Fruit fly (Drosophila melanogaster) whole organism, embryonic: ENCODE measurements around the gene Mzt1.

Source experiments
- ATbp ChIP-seq: fragments of 200-800 bp; sonication (Bioruptor generic); optimal IDR thresholded peaks from 2 replicates; lab custom pipeline; 2017; ENCODE audit warnings: missing biosample characterization, mild to moderate bottlenecking, missing genetic modification characterization, missing genetic modification reagents
- Asciz ChIP-seq: fragments of 200-800 bp; sonication (Bioruptor generic); optimal IDR thresholded peaks from 2 replicates; lab custom pipeline; 2017; ENCODE audit warnings: missing biosample characterization, mild to moderate bottlenecking, missing genetic modification characterization, missing genetic modification reagents
- CG10959 ChIP-seq: fragments of 200-800 bp; sonication (Bioruptor generic); IDR thresholded peaks from 2 replicates; pipeline ENCODE4 v1.3.6; 2022; ENCODE audit warnings: missing biosample characterization, missing genetic modification characterization
- CG11085 ChIP-seq: fragments of 200-800 bp; sonication (Bioruptor generic); IDR thresholded peaks from 2 replicates; pipeline ENCODE4 v1.3.6; 2022; ENCODE audit warnings: missing biosample characterization, missing genetic modification characterization
- CG12104 ChIP-seq: fragments of 200-800 bp; sonication (Bioruptor generic); optimal IDR thresholded peaks from 3 replicates; lab custom pipeline; 2016; ENCODE audit warnings: missing biosample characterization, missing genetic modification characterization
- CG13775 ChIP-seq: fragments of 200-800 bp; sonication (Bioruptor generic); optimal IDR thresholded peaks from 3 replicates; lab custom pipeline; 2017; ENCODE audit warnings: missing biosample characterization, mild to moderate bottlenecking, missing genetic modification characterization
- CG14050 ChIP-seq: fragments of 200-800 bp; sonication (Bioruptor generic); IDR thresholded peaks from 3 replicates; pipeline ENCODE4 v1.3.6; 2022; ENCODE audit warnings: missing biosample characterization, missing genetic modification characterization
- CG14710 ChIP-seq: fragments of 200-800 bp; sonication (Bioruptor generic); optimal IDR thresholded peaks from 3 replicates; lab custom pipeline; 2019; ENCODE audit warnings: missing biosample characterization, mild to moderate bottlenecking, missing genetic modification characterization, moderate library complexity
- CG15011 ChIP-seq: fragments of 200-800 bp; sonication (Bioruptor generic); optimal IDR thresholded peaks from 3 replicates; lab custom pipeline; 2018; ENCODE audit warnings: missing biosample characterization, mild to moderate bottlenecking, missing genetic modification characterization
- CG15073 ChIP-seq: fragments of 200-800 bp; sonication (Bioruptor generic); optimal IDR thresholded peaks from 2 replicates; lab custom pipeline; 2016; ENCODE audit warnings: missing biosample characterization, missing genetic modification characterization
- CG1647 ChIP-seq: fragments of 200-800 bp; sonication (Bioruptor generic); optimal IDR thresholded peaks from 3 replicates; lab custom pipeline; 2016; ENCODE audit warnings: missing biosample characterization, missing genetic modification characterization
- CG16815 ChIP-seq: fragments of 200-800 bp; sonication (Bioruptor generic); optimal IDR thresholded peaks from 3 replicates; lab custom pipeline; 2017; ENCODE audit warnings: missing biosample characterization, mild to moderate bottlenecking, missing genetic modification characterization
- CG17568 ChIP-seq: fragments of 200-800 bp; sonication (Bioruptor generic); optimal IDR thresholded peaks from 2 replicates; lab custom pipeline; 2018; ENCODE audit warnings: missing biosample characterization, mild to moderate bottlenecking, missing genetic modification characterization, moderate library complexity
- CG17612 ChIP-seq: fragments of 200-800 bp; sonication (Bioruptor generic); IDR thresholded peaks from 2 replicates; pipeline ENCODE4 v1.3.6; 2022; ENCODE audit warnings: missing biosample characterization, missing genetic modification characterization
- CG2120 ChIP-seq: fragments of 200-800 bp; sonication (Bioruptor generic); optimal IDR thresholded peaks from 3 replicates; lab custom pipeline; 2016; ENCODE audit warnings: missing biosample characterization, missing genetic modification characterization
- CG2678 ChIP-seq: fragments of 200-800 bp; sonication (Bioruptor generic); optimal IDR thresholded peaks from 3 replicates; lab custom pipeline; 2019; ENCODE audit warnings: missing biosample characterization, mild to moderate bottlenecking, missing genetic modification characterization, moderate library complexity
- CG31365 ChIP-seq: fragments of 200-800 bp; sonication (Bioruptor generic); optimal IDR thresholded peaks from 2 replicates; lab custom pipeline; 2018; ENCODE audit warnings: missing biosample characterization, mild to moderate bottlenecking, missing genetic modification characterization
- CG32767 ChIP-seq: fragments of 200-800 bp; sonication (Bioruptor generic); IDR thresholded peaks from 2 replicates; pipeline ENCODE4 v1.3.6; 2022; ENCODE audit warnings: missing biosample characterization, missing genetic modification characterization
- CG3407 ChIP-seq: fragments of 200-800 bp; sonication (Bioruptor generic); optimal IDR thresholded peaks from 2 replicates; lab custom pipeline; 2018; ENCODE audit warnings: missing biosample characterization, mild to moderate bottlenecking, missing genetic modification characterization
- CG4282 ChIP-seq: fragments of 200-800 bp; sonication (Bioruptor generic); optimal IDR thresholded peaks from 2 replicates; lab custom pipeline; 2016; ENCODE audit warnings: missing biosample characterization, missing genetic modification characterization
- CG8478 ChIP-seq: fragments of >200 bp; optimal IDR thresholded peaks from 2 replicates; lab custom pipeline; 2018
- Chrac-16 ChIP-seq: fragments of 200-800 bp; sonication (Bioruptor generic); optimal IDR thresholded peaks from 3 replicates; lab custom pipeline; 2016; ENCODE audit warnings: missing biosample characterization, missing genetic modification characterization
- CkIIα-i1 ChIP-seq: fragments of 200-800 bp; sonication (Bioruptor generic); IDR thresholded peaks from 2 replicates; pipeline ENCODE4 v1.3.6; 2022; ENCODE audit warnings: missing biosample characterization, missing genetic modification characterization
- Dbx ChIP-seq: fragments of 200-800 bp; sonication (Bioruptor generic); IDR thresholded peaks from 3 replicates; pipeline ENCODE4 v1.3.6; 2022; ENCODE audit warnings: missing biosample characterization, missing genetic modification characterization
- Ets97D ChIP-seq: fragments of 200-800 bp; sonication (Bioruptor generic); optimal IDR thresholded peaks from 3 replicates; lab custom pipeline; 2016; ENCODE audit warnings: missing biosample characterization, missing genetic modification characterization
- Hey ChIP-seq: fragments of 200-800 bp; sonication (Bioruptor generic); optimal IDR thresholded peaks from 3 replicates; lab custom pipeline; 2018; ENCODE audit warnings: missing biosample characterization, mild to moderate bottlenecking, missing genetic modification characterization
- Hmr ChIP-seq: fragments of 200-800 bp; sonication (Bioruptor generic); optimal IDR thresholded peaks from 3 replicates; lab custom pipeline; 2017; ENCODE audit warnings: mild to moderate bottlenecking, missing biosample characterization, missing genetic modification reagents, missing genetic modification characterization
- Med ChIP-seq: fragments of 200-800 bp; sonication (Bioruptor generic); peaks from one replicate; lab custom pipeline; 2016; ENCODE audit warnings: missing biosample characterization, missing genetic modification characterization, mild to moderate bottlenecking, inconsistent platforms, moderate library complexity
- Myb ChIP-seq: fragments of 200-800 bp; sonication (Bioruptor generic); optimal IDR thresholded peaks from 2 replicates; lab custom pipeline; 2016; ENCODE audit warnings: missing biosample characterization, missing genetic modification characterization
- PHDP ChIP-seq: fragments of 200-800 bp; sonication (Bioruptor generic); optimal IDR thresholded peaks from 3 replicates; lab custom pipeline; 2018; ENCODE audit warnings: missing biosample characterization, mild to moderate bottlenecking, missing genetic modification characterization, moderate library complexity
- Poxn ChIP-seq: fragments of 200-800 bp; sonication (Bioruptor generic); IDR thresholded peaks from 2 replicates; pipeline ENCODE4 v1.3.6; 2022; ENCODE audit warnings: missing biosample characterization, missing genetic modification characterization
- Sox102F ChIP-seq: fragments of 200-800 bp; sonication (Bioruptor generic); optimal IDR thresholded peaks from 2 replicates; lab custom pipeline; 2018; ENCODE audit warnings: missing biosample characterization, mild to moderate bottlenecking, missing genetic modification characterization, moderate library complexity
- Vsx1 ChIP-seq: fragments of 200-800 bp; sonication (Bioruptor generic); optimal IDR thresholded peaks from 2 replicates; lab custom pipeline; 2017; ENCODE audit warnings: missing biosample characterization, mild to moderate bottlenecking, missing genetic modification characterization, missing genetic modification reagents
- Xrp1 ChIP-seq: fragments of 200-800 bp; sonication (Bioruptor generic); IDR thresholded peaks from 2 replicates; pipeline ENCODE4 v1.3.6; 2022; ENCODE audit warnings: missing biosample characterization, missing genetic modification characterization
- ab ChIP-seq: fragments of 200-800 bp; sonication (Bioruptor generic); optimal IDR thresholded peaks from 2 replicates; lab custom pipeline; 2016; ENCODE audit warnings: missing biosample characterization, missing genetic modification characterization
- ato ChIP-seq: fragments of 200-800 bp; sonication (Bioruptor generic); IDR thresholded peaks from 2 replicates; pipeline ENCODE4 v1.3.6; 2022; ENCODE audit warnings: missing biosample characterization, missing genetic modification characterization; ENCODE audit not compliant: partially characterized antibody
- bigmax ChIP-seq: fragments of 200-800 bp; sonication (Bioruptor generic); optimal IDR thresholded peaks from 2 replicates; lab custom pipeline; 2018; ENCODE audit warnings: missing biosample characterization, mild to moderate bottlenecking, missing genetic modification characterization
- croc ChIP-seq: fragments of 200-800 bp; sonication (Bioruptor generic); conservative IDR thresholded peaks from 3 replicates; pipeline ENCODE4 v1.3.6; 2022; ENCODE audit warnings: missing biosample characterization, missing genetic modification characterization
- da ChIP-seq: fragments of 200-800 bp; sonication (Bioruptor generic); optimal IDR thresholded peaks from 2 replicates; lab custom pipeline; 2016; ENCODE audit warnings: missing biosample characterization, missing genetic modification characterization
- gem ChIP-seq: fragments of 200-800 bp; sonication (Bioruptor generic); optimal IDR thresholded peaks from 2 replicates; lab custom pipeline; 2019; ENCODE audit warnings: missing biosample characterization, mild to moderate bottlenecking, missing genetic modification characterization, moderate library complexity
- psq ChIP-seq: fragments of 200-800 bp; sonication (Bioruptor generic); optimal IDR thresholded peaks from 2 replicates; lab custom pipeline; 2017; ENCODE audit warnings: missing biosample characterization, missing genetic modification characterization
- repo ChIP-seq: fragments of 200-800 bp; sonication (Bioruptor generic); optimal IDR thresholded peaks from 2 replicates; lab custom pipeline; 2016; ENCODE audit warnings: missing biosample characterization, missing genetic modification characterization
- sens ChIP-seq: fragments of 200-800 bp; sonication (Bioruptor generic); peaks from one replicate; lab custom pipeline; 2016; ENCODE audit warnings: missing biosample characterization, missing genetic modification characterization
- seq ChIP-seq: fragments of 200-800 bp; sonication (Bioruptor generic); IDR thresholded peaks from 2 replicates; pipeline ENCODE4 v1.3.6; 2022; ENCODE audit warnings: missing biosample characterization, missing genetic modification characterization
- sisA ChIP-seq: fragments of 200-800 bp; sonication (Bioruptor generic); IDR thresholded peaks from 2 replicates; pipeline ENCODE4 v1.3.6; 2022; ENCODE audit warnings: missing biosample characterization, missing genetic modification characterization
- stc ChIP-seq: fragments of 200-800 bp; sonication (Bioruptor generic); IDR thresholded peaks from 2 replicates; pipeline ENCODE4 v1.3.6; 2022; ENCODE audit warnings: missing biosample characterization, missing genetic modification characterization
- tgo ChIP-seq: fragments of 200-800 bp; sonication (Bioruptor generic); IDR thresholded peaks from 3 replicates; pipeline ENCODE4 v1.3.6; 2022; ENCODE audit warnings: missing biosample characterization, missing genetic modification characterization
- tio ChIP-seq: fragments of 200-800 bp; sonication (Bioruptor generic); optimal IDR thresholded peaks from 2 replicates; lab custom pipeline; 2017; ENCODE audit warnings: missing biosample characterization, missing genetic modification characterization, inconsistent platforms
- trem ChIP-seq: fragments of 200-800 bp; optimal IDR thresholded peaks from 3 replicates; lab custom pipeline; 2019; ENCODE audit warnings: missing biosample characterization, mild to moderate bottlenecking, missing genetic modification characterization, moderate library complexity
- tup ChIP-seq: fragments of 200-800 bp; sonication (Bioruptor generic); optimal IDR thresholded peaks from 2 replicates; lab custom pipeline; 2016; ENCODE audit warnings: missing biosample characterization, mild to moderate bottlenecking, missing genetic modification characterization, moderate library complexity
- vvl ChIP-seq: fragments of 200-800 bp; sonication (Bioruptor generic); IDR thresholded peaks from 2 replicates; pipeline ENCODE4 v1.3.6; 2022; ENCODE audit warnings: missing biosample characterization, missing genetic modification characterization
- wek ChIP-seq: fragments of 200-800 bp; sonication (Bioruptor generic); optimal IDR thresholded peaks from 3 replicates; lab custom pipeline; 2018; ENCODE audit warnings: missing biosample characterization, mild to moderate bottlenecking, missing genetic modification characterization, moderate library complexity
- zfh2 ChIP-seq: fragments of 200-800 bp; sonication (Bioruptor generic); optimal IDR thresholded peaks from 2 replicates; lab custom pipeline; 2016; ENCODE audit warnings: missing biosample characterization, missing genetic modification characterization

Gene Mzt1

DNA sequence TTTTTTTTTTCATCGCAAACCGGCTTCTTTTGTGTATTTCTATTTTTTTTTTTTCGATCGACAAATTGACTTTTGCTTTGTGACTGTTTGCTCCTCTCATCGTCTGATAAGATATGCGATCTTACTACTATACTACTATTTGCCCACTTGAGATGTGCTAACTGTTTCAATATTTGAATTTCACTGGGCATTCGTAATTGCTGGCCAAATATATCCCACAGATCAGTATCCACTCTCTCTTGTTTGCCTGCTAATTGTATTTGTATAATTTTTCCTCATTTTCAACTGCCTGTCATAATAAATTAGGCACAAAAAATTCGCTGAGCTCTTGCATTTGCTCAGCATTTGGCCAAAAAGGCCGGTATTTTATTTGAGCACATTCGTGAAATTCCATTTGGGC is 44.3 kb downstream of the Mzt1 start:
- peak; percentile 5 for TF ChIP-seq PHDP
- TF ChIP-seq wek: peak; percentile 29
- TF ChIP-seq gem (tag; lab: Kevin White, UChicago): peak; percentile 21
- TF ChIP-seq CG32767 (GFP tag; lab: Robert Waterston, UW): no peak
- no peak for TF ChIP-seq Myb (GFP tag; lab: Kevin White, UChicago)
- TF ChIP-seq tgo (GFP tag; lab: Robert Waterston, UW): no peak
- TF ChIP-seq croc: no peak
- no peak for TF ChIP-seq CG17612 (GFP tag; lab: Robert Waterston, UW)
- TF ChIP-seq CG13775 (GFP tag; lab: Kevin White, UChicago): no peak
- no peak for TF ChIP-seq Dbx (GFP tag; lab: Robert Waterston, UW)
- no peak for TF ChIP-seq psq (GFP tag; lab: Kevin White, UChicago)
- peak; percentile 6 for TF ChIP-seq CG2678
- TF ChIP-seq CG1647 (GFP tag; lab: Kevin White, UChicago): no peak
- no peak for TF ChIP-seq zfh2 (GFP tag; lab: Kevin White, UChicago)
- TF ChIP-seq Hey (tag; lab: Kevin White, UChicago): no peak
- no peak for TF ChIP-seq CG12104 (GFP tag; lab: Kevin White, UChicago)
- peak; percentile 61 for TF ChIP-seq sens (GFP tag; lab: Kevin White, UChicago)
- no peak for TF ChIP-seq CG31365
- no peak for TF ChIP-seq ato (GFP tag; lab: Robert Waterston, UW)
- TF ChIP-seq ab (GFP tag; lab: Kevin White, UChicago): no peak
- no peak for TF ChIP-seq da (GFP tag; lab: Kevin White, UChicago)
- peak; percentile 4 for TF ChIP-seq Vsx1 (GFP tag; lab: Kevin White, UChicago)
- TF ChIP-seq CG8478 (lab: Kevin White, UChicago): no peak
- no peak for TF ChIP-seq bigmax (GFP tag; lab: Kevin White, UChicago)
- no peak for TF ChIP-seq seq (GFP tag; lab: Robert Waterston, UW)
- no peak for TF ChIP-seq Poxn (GFP tag; lab: Robert Waterston, UW)
- no peak for TF ChIP-seq CG14050 (GFP tag; lab: Robert Waterston, UW)
- TF ChIP-seq CG11085 (GFP tag; lab: Robert Waterston, UW): peak; percentile 15; the same call in 1 of the 2 replicates
- TF ChIP-seq Hmr (GFP tag; lab: Kevin White, UChicago): peak; percentile 7
- no peak for TF ChIP-seq CG2120
- no peak for TF ChIP-seq repo (GFP tag; lab: Kevin White, UChicago)
- TF ChIP-seq sisA (GFP tag; lab: Robert Waterston, UW): no peak
- no peak for TF ChIP-seq Ets97D
- TF ChIP-seq CG17568: peak; percentile 2
- no peak for TF ChIP-seq CG14710 (tag; lab: Kevin White, UChicago)
- no peak for TF ChIP-seq trem (tag; lab: Kevin White, UChicago)
- no peak for TF ChIP-seq CG4282 (GFP tag; lab: Kevin White, UChicago)
- TF ChIP-seq Med (GFP tag; lab: Kevin White, UChicago): peak; percentile 54
- no peak for TF ChIP-seq CG15073 (GFP tag; lab: Kevin White, UChicago)
- TF ChIP-seq Asciz (GFP tag; lab: Kevin White, UChicago): peak; percentile 43
- TF ChIP-seq ATbp: peak; percentile 47
- TF ChIP-seq CG10959 (GFP tag; lab: Robert Waterston, UW): no peak
- TF ChIP-seq tup (GFP tag; lab: Kevin White, UChicago): no peak
- no peak for TF ChIP-seq CkIIα-i1
- no peak for TF ChIP-seq stc (GFP tag; lab: Robert Waterston, UW)
- peak; percentile 12 for TF ChIP-seq Sox102F (GFP tag; lab: Kevin White, UChicago)
- peak; percentile 9 for TF ChIP-seq CG3407
- TF ChIP-seq tio (GFP tag; lab: Kevin White, UChicago): no peak
- 0 out of 2 replicates have a peak, but pooled peaks have one; percentile 19 for TF ChIP-seq Xrp1 (GFP tag; lab: Robert Waterston, UW)
- no peak for TF ChIP-seq vvl
- TF ChIP-seq CG16815 (GFP tag; lab: Kevin White, UChicago): no peak
- TF ChIP-seq Chrac-16: no peak
- TF ChIP-seq CG15011 (GFP tag; lab: Kevin White, UChicago): peak; percentile 5
